Fruit fly (Drosophila melanogaster) whole organism, adult: ENCODE results near the gene Mkp3.

Experiments
- CG11617 ChIP-seq: fragments of 200-800 bp; sonication (Bioruptor generic); optimal IDR thresholded peaks from 2 replicates; lab custom pipeline; 2017; ENCODE audit warnings: mild to moderate bottlenecking, missing biosample characterization, missing genetic modification reagents, missing genetic modification characterization
- CG12768 ChIP-seq: fragments of 200-800 bp; sonication (Bioruptor generic); optimal IDR thresholded peaks from 2 replicates; lab custom pipeline; 2017; ENCODE audit warnings: missing biosample characterization, missing genetic modification characterization, mild to moderate bottlenecking, moderate library complexity, missing genetic modification reagents
- CG14711 ChIP-seq: fragments of 200-800 bp; sonication (Bioruptor generic); optimal IDR thresholded peaks from 2 replicates; lab custom pipeline; 2018; ENCODE audit warnings: missing biosample characterization, mild to moderate bottlenecking, missing genetic modification characterization, moderate library complexity
- CG1620 ChIP-seq: fragments of 200-800 bp; sonication (Bioruptor generic); optimal IDR thresholded peaks from 2 replicates; lab custom pipeline; 2016; ENCODE audit warnings: missing biosample characterization, missing genetic modification characterization
- CG33017 ChIP-seq: fragments of 200-800 bp; sonication (Bioruptor generic); optimal IDR thresholded peaks from 2 replicates; lab custom pipeline; 2018; ENCODE audit warnings: missing biosample characterization, mild to moderate bottlenecking, missing genetic modification characterization, moderate library complexity
- CG5204 ChIP-seq: fragments of 200-800 bp; sonication (Bioruptor generic); optimal IDR thresholded peaks from 2 replicates; lab custom pipeline; 2016; ENCODE audit warnings: missing biosample characterization, missing genetic modification characterization
- CG7045 ChIP-seq: fragments of 200-800 bp; sonication (Bioruptor generic); optimal IDR thresholded peaks from 2 replicates; lab custom pipeline; 2017; ENCODE audit warnings: missing biosample characterization, mild to moderate bottlenecking, missing genetic modification characterization
- CG7101 ChIP-seq: fragments of 200-800 bp; sonication (Bioruptor generic); optimal IDR thresholded peaks from 2 replicates; lab custom pipeline; 2018; ENCODE audit warnings: missing biosample characterization, mild to moderate bottlenecking, missing genetic modification characterization, moderate library complexity
- Clk ChIP-seq: fragments of 200-800 bp; sonication (Bioruptor generic); optimal IDR thresholded peaks from 2 replicates; lab custom pipeline; 2017; ENCODE audit warnings: missing biosample characterization, missing genetic modification characterization
- Crg-1 ChIP-seq: fragments of 200-800 bp; sonication (Bioruptor generic); optimal IDR thresholded peaks from 2 replicates; lab custom pipeline; 2016; ENCODE audit warnings: missing biosample characterization, missing genetic modification characterization
- Hr96 ChIP-seq: fragments of 200-800 bp; sonication (Bioruptor generic); optimal IDR thresholded peaks from 2 replicates; lab custom pipeline; 2016; ENCODE audit warnings: missing biosample characterization, missing genetic modification characterization
- Mnt ChIP-seq: fragments of 200-800 bp; sonication (Bioruptor generic); optimal IDR thresholded peaks from 2 replicates; lab custom pipeline; 2016; ENCODE audit warnings: missing biosample characterization, mild to moderate bottlenecking, missing genetic modification characterization
- bab1 ChIP-seq: fragments of 200-800 bp; sonication (Bioruptor generic); optimal IDR thresholded peaks from 3 replicates; lab custom pipeline; 2019; ENCODE audit warnings: missing biosample characterization, mild to moderate bottlenecking, missing genetic modification characterization, moderate library complexity
- cic ChIP-seq: fragments of 200-800 bp; sonication (Bioruptor generic); optimal IDR thresholded peaks from 2 replicates; lab custom pipeline; 2017; ENCODE audit warnings: missing biosample characterization, mild to moderate bottlenecking, missing genetic modification characterization, moderate library complexity
- cnc ChIP-seq, 2 experiments: fragments of >200 bp; optimal IDR thresholded peaks; 2 replicates each; lab custom pipeline; 2017
- kay ChIP-seq: fragments of 200-800 bp; sonication (Bioruptor generic); peaks from one replicate; lab custom pipeline; 2016; ENCODE audit warnings: missing biosample characterization, missing genetic modification characterization, borderline replicate concordance
- ovo ChIP-seq: fragments of 200-800 bp; sonication (Bioruptor generic); optimal IDR thresholded peaks from 2 replicates; lab custom pipeline; 2016; ENCODE audit warnings: missing biosample characterization, missing genetic modification characterization
- pad ChIP-seq: fragments of 200-800 bp; sonication (Bioruptor generic); optimal IDR thresholded peaks from 3 replicates; lab custom pipeline; 2017; ENCODE audit warnings: missing biosample characterization, missing genetic modification characterization, mild to moderate bottlenecking, moderate library complexity, missing genetic modification reagents
- tj ChIP-seq: fragments of 200-800 bp; sonication (Bioruptor generic); optimal IDR thresholded peaks from 3 replicates; lab custom pipeline; 2017; ENCODE audit warnings: missing biosample characterization, mild to moderate bottlenecking, missing genetic modification characterization, moderate library complexity
- toe ChIP-seq: fragments of 200-800 bp; sonication (Bioruptor generic); optimal IDR thresholded peaks from 2 replicates; lab custom pipeline; 2016; ENCODE audit warnings: missing biosample characterization, missing genetic modification characterization

The Mkp3 gene

DNA sequence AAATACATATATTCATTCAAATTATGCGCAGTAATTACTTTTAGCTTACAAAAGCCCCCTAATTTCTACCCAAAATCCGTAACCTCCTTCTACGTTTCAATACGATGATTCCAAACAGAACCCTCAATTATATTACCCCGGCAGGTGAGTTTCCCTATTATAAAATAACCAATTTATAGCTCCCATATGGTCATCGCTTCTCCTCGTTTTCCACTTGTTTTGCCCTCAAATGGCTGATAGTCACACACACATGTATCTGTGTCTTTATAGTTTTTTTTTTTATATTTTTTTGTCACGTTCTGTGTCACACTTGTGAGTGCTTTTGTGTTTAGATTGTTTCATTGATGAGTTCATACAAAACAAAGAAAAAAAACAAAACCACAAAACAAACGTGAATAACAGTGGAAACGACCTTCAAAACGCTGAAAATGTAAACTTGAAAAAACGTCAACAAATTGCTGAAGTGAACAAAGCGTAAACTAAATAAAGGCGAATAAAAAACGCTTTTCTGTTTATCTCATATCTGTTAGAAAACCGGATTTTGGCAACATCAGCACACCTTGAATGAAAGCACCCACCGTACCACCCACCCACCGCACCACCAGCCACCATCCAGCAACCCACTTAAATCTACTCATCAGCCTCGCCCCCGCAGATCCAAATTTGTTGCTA is 14.9 kb downstream of the Mkp3 start:
- TF ChIP-seq CG7101 (tag; lab: Kevin White, UChicago) = peak; percentile 1
- TF ChIP-seq ovo = peak; percentile 14
- TF ChIP-seq Mnt (GFP tag; lab: Kevin White, UChicago) = peak; percentile 20
- TF ChIP-seq CG1620 (GFP tag; lab: Kevin White, UChicago) = no peak
- peak; percentile 95 for TF ChIP-seq kay (GFP tag; lab: Kevin White, UChicago)
- TF ChIP-seq CG7045 (GFP tag; lab: Kevin White, UChicago) = peak; percentile 32
- TF ChIP-seq CG12768 (GFP tag; lab: Kevin White, UChicago) = peak; percentile 14
- TF ChIP-seq CG5204 = no peak
- TF ChIP-seq cic (GFP tag; lab: Kevin White, UChicago) = peak; percentile 88
- no peak for TF ChIP-seq CG33017

- TF ChIP-seq bab1 (GFP tag; lab: Kevin White, UChicago) = no peak
- TF ChIP-seq Mnt (GFP tag; lab: Kevin White, UChicago) = no peak
- no peak for TF ChIP-seq CG1620 (GFP tag; lab: Kevin White, UChicago)
- no peak for TF ChIP-seq pad (GFP tag; lab: Kevin White, UChicago)
- no peak for TF ChIP-seq CG14711 (tag; lab: Kevin White, UChicago)
- peak; percentile 37 to 60 for TF ChIP-seq cnc (optimal IDR thresholded peaks at IDR 0.05; lab: Kevin White, UChicago)
- peak; percentile 63 for TF ChIP-seq tj (GFP tag; lab: Kevin White, UChicago)
- no peak for TF ChIP-seq CG7045 (GFP tag; lab: Kevin White, UChicago)
- no peak for TF ChIP-seq Hr96
- no peak for TF ChIP-seq cic (GFP tag; lab: Kevin White, UChicago)
- TF ChIP-seq toe (GFP tag; lab: Kevin White, UChicago) = no peak
- TF ChIP-seq kay (GFP tag; lab: Kevin White, UChicago) = no peak
Measured at dm6 chr3L:19063410-19063752, 22.8 kb downstream of the Mkp3 start.

DNA sequence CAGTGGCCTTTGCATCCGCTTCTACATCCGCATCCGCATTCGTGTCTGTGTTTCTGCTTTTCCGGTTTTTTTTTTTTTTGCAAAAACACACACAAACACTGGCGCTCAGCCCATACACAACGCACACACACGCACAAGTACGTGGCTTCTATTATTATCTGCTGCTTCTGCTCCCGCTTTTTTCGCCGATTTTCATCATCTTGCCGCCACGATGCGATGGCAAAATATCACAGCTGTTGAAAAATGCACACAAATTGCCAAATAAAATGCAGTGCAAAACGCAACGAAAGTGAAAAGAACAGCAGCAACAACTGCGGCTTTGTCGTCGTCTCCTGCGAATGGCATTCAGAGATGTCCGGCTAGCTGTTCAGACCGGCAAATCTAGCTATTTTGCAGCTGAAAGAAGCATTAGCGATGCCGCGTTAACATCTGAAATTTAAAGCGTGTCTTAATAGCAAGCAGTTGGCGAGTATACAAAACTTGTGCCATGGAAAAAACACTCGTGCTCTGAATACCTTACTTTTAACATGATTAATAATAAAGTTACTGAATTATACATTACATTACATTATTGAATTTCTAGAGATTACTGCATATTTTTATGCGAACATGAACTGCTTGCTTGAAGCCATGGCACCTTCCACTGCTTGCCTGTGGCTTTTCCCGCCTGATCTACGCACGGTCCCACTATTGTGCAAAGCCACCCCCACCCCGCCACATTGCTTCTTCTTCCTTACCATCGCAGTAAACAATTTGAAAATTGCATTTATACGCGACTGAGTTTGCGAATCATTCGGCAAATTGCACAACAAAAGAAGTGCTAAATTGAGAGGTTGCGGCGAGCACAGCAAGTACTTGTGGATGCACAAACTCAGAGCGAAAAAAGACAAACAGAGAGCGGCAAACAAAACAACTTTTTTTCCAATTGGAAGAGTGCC is 23.5 kb downstream of the Mkp3 start, which contains the start of the genes Ugt316A1 and Sfxn2:
Gene Ugt316A1, minus strand, starts transcription at position 345 of the 938 bp plus-strand sequence.
Gene Sfxn2, plus strand, starts transcription at position 694 of the 938 bp plus-strand sequence.
- TF ChIP-seq kay (GFP tag; lab: Kevin White, UChicago) = no peak
- TF ChIP-seq toe (GFP tag; lab: Kevin White, UChicago) = peak; percentile 45
- TF ChIP-seq bab1 (GFP tag; lab: Kevin White, UChicago) = peak; percentile 46
- peak; percentile 43 for TF ChIP-seq ovo
- peak; percentile 31 for TF ChIP-seq pad (GFP tag; lab: Kevin White, UChicago)
- peak; percentile 9 for TF ChIP-seq CG7101 (tag; lab: Kevin White, UChicago)
- no peak for TF ChIP-seq cnc (optimal IDR thresholded peaks at IDR 0.05; lab: Kevin White, UChicago)
- peak; percentile 50 for TF ChIP-seq Hr96
- TF ChIP-seq cic (GFP tag; lab: Kevin White, UChicago) = no peak
- peak; percentile 62 for TF ChIP-seq CG12768 (GFP tag; lab: Kevin White, UChicago)
- TF ChIP-seq CG1620 (GFP tag; lab: Kevin White, UChicago) = peak; percentile 19
- TF ChIP-seq CG7045 (GFP tag; lab: Kevin White, UChicago) = no peak
- TF ChIP-seq Mnt (GFP tag; lab: Kevin White, UChicago) = peak; percentile 33
- no peak for TF ChIP-seq CG33017
- peak; percentile 18 for TF ChIP-seq CG14711 (tag; lab: Kevin White, UChicago)
- peak; percentile 64 for TF ChIP-seq CG11617 (GFP tag; lab: Kevin White, UChicago)
- peak; percentile 35 for TF ChIP-seq Crg-1 (GFP tag; lab: Kevin White, UChicago)
- TF ChIP-seq tj (GFP tag; lab: Kevin White, UChicago) = no peak
- peak; percentile 35 for TF ChIP-seq CG5204
- peak; percentile 42 for TF ChIP-seq Clk (GFP tag; lab: Kevin White, UChicago)

DNA sequence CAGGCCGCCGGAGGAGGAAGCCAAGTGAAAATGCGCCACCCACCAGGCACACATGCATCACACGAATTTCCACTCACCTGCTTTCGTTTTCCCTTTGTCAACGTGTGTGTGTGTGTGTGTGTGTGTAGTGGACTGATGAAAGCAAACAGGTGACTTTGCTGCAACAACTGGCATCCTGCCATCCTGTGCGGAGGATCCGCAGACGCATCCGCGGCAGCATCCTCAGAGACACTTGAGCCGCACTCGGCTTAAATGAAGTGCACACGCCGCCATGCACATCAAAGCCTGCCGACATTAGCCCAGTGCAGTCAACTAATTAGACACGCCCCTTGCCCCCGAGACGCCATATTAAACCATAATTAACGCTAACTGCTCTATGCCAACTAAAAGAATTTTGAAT is 27.4 kb downstream of the Mkp3 start:
- TF ChIP-seq Hr96 (no peak), toe (GFP tag; lab: Kevin White, UChicago) (no peak), CG12768 (GFP tag; lab: Kevin White, UChicago) (no peak), CG11617 (GFP tag; lab: Kevin White, UChicago) (no peak), Mnt (GFP tag; lab: Kevin White, UChicago) (no peak), pad (GFP tag; lab: Kevin White, UChicago) (no peak), CG7101 (tag; lab: Kevin White, UChicago) (no peak), CG5204 (no peak), cic (GFP tag; lab: Kevin White, UChicago) (no peak), CG33017 (no peak), tj (GFP tag; lab: Kevin White, UChicago) (no peak), ovo (no peak), bab1 (GFP tag; lab: Kevin White, UChicago) (no peak), kay (GFP tag; lab: Kevin White, UChicago) (no peak)

- TF ChIP-seq CG1620 (GFP tag; lab: Kevin White, UChicago) (no peak), Clk (GFP tag; lab: Kevin White, UChicago) (no peak), bab1 (GFP tag; lab: Kevin White, UChicago) (no peak), CG11617 (GFP tag; lab: Kevin White, UChicago) (no peak), Mnt (GFP tag; lab: Kevin White, UChicago) (no peak), ovo (no peak), CG5204 (no peak), CG33017 (no peak), tj (GFP tag; lab: Kevin White, UChicago) (no peak), kay (GFP tag; lab: Kevin White, UChicago) (no peak), pad (GFP tag; lab: Kevin White, UChicago) (no peak), CG14711 (tag; lab: Kevin White, UChicago) (no peak), Hr96 (no peak), toe (GFP tag; lab: Kevin White, UChicago) (no peak)
Measured at dm6 chr3L:19056857-19057324, 29.3 kb downstream of the Mkp3 start.
